Worm (Caenorhabditis elegans) whole organism, late embryonic: Measurements from ENCODE around the gene B0432.9.
A peak's percentile ranks its signal among the peaks of the same experiment; 100 is the strongest.

Experiments used
- ama-1 ChIP-seq: fragments of 150-350 bp; optimal IDR thresholded peaks from 2 replicates; lab custom pipeline; 2014
- ceh-48 ChIP-seq: sonication (generic microtip); optimal IDR thresholded peaks from 2 replicates; lab custom pipeline; 2016; ENCODE audit warnings: missing genetic modification characterization, inconsistent platforms, missing compliant biosample characterization
- ceh-6 ChIP-seq: fragments of 200-800 bp; sonication (Bioruptor generic); optimal IDR thresholded peaks from 2 replicates; lab custom pipeline; 2018; ENCODE audit warnings: mild to moderate bottlenecking, missing genetic modification characterization, missing compliant biosample characterization
- elt-2 ChIP-seq: sonication (generic microtip); optimal IDR thresholded peaks from 2 replicates; lab custom pipeline; 2016; ENCODE audit warnings: missing genetic modification reagents, missing genetic modification characterization, missing compliant biosample characterization
- fkh-6 ChIP-seq: sonication (generic microtip); optimal IDR thresholded peaks from 2 replicates; lab custom pipeline; 2016; ENCODE audit warnings: missing genetic modification characterization, missing compliant biosample characterization
- mec-3 ChIP-seq: sonication (generic microtip); optimal IDR thresholded peaks from 2 replicates; lab custom pipeline; 2016; ENCODE audit warnings: borderline replicate concordance, missing genetic modification characterization, missing compliant biosample characterization
- nhr-11 ChIP-seq: fragments of 150-350 bp; optimal IDR thresholded peaks from 2 replicates; lab custom pipeline; 2014; ENCODE audit warnings: missing biosample characterization, missing genetic modification characterization
- pag-3 ChIP-seq: sonication (generic microtip); optimal IDR thresholded peaks from 2 replicates; lab custom pipeline; 2016; ENCODE audit warnings: missing compliant biosample characterization, missing genetic modification characterization, borderline replicate concordance
- pat-9 ChIP-seq: fragments of 200-800 bp; sonication (Bioruptor generic); optimal IDR thresholded peaks from 2 replicates; lab custom pipeline; 2018; ENCODE audit warnings: mild to moderate bottlenecking, missing genetic modification characterization, moderate library complexity, missing compliant biosample characterization
- unc-55 ChIP-seq: sonication (generic microtip); optimal IDR thresholded peaks from 2 replicates; lab custom pipeline; 2017; ENCODE audit warnings: missing biosample characterization, missing genetic modification reagents, missing genetic modification characterization
- zip-5 ChIP-seq: sonication (generic microtip); optimal IDR thresholded peaks from 2 replicates; lab custom pipeline; 2016; ENCODE audit warnings: missing genetic modification characterization, missing compliant biosample characterization

- no peak for TF ChIP-seq ceh-6 (GFP tag; lab: Kevin White, UChicago)
- peak; percentile 65 for TF ChIP-seq unc-55 (GFP tag; lab: Kevin White, UChicago)
- no peak for TF ChIP-seq fkh-6 (tag; lab: Kevin White, UChicago)
- no peak for TF ChIP-seq pat-9 (tag; lab: Kevin White, UChicago)
- TF ChIP-seq elt-2 (tag; lab: Kevin White, UChicago), result peak; percentile 66
- no peak for TF ChIP-seq pag-3
- TF ChIP-seq mec-3, result no peak
- no peak for TF ChIP-seq nhr-11
- TF ChIP-seq ceh-48 (tag; lab: Kevin White, UChicago), result no peak
- no peak for TF ChIP-seq ama-1 (lab: Kevin White, UChicago)
- no peak for TF ChIP-seq zip-5
Measured at ce11 chrII:313540-313939, 30.0 kb upstream of the B0432.9 start.
